Fruit fly (Drosophila melanogaster) whole organism, embryonic: ENCODE results near the gene CG31029.

Experiments used
- Atf6 ChIP-seq: fragments of 200-800 bp; sonication (Bioruptor generic); IDR thresholded peaks from 2 replicates; pipeline ENCODE4 v1.3.6; 2022; ENCODE audit warnings: missing biosample characterization, missing genetic modification characterization
- CG10543 ChIP-seq: fragments of 200-800 bp; sonication (Bioruptor generic); optimal IDR thresholded peaks from 3 replicates; lab custom pipeline; 2017; ENCODE audit warnings: missing biosample characterization, mild to moderate bottlenecking, missing genetic modification characterization, moderate library complexity
- CG12071 ChIP-seq: fragments of 200-800 bp; sonication (Bioruptor generic); optimal IDR thresholded peaks from 3 replicates; lab custom pipeline; 2018; ENCODE audit warnings: missing biosample characterization, mild to moderate bottlenecking, missing genetic modification characterization
- CG12769 ChIP-seq: fragments of 200-800 bp; sonication (Bioruptor generic); optimal IDR thresholded peaks from 2 replicates; lab custom pipeline; 2019; ENCODE audit warnings: missing biosample characterization, mild to moderate bottlenecking, missing genetic modification characterization, moderate library complexity
- CG13287 ChIP-seq: fragments of 200-800 bp; sonication (Bioruptor generic); IDR thresholded peaks from 2 replicates; pipeline ENCODE4 v1.3.6; 2022; ENCODE audit warnings: missing biosample characterization, missing genetic modification characterization; ENCODE audit not compliant: partially characterized antibody
- CG13296 ChIP-seq: fragments of 200-800 bp; sonication (Bioruptor generic); optimal IDR thresholded peaks from 3 replicates; lab custom pipeline; 2018; ENCODE audit warnings: missing biosample characterization, mild to moderate bottlenecking, missing genetic modification characterization
- CG13894 ChIP-seq: fragments of 200-800 bp; sonication (Bioruptor generic); optimal IDR thresholded peaks from 3 replicates; lab custom pipeline; 2018; ENCODE audit warnings: missing biosample characterization, mild to moderate bottlenecking, missing genetic modification characterization, moderate library complexity
- CG14667 ChIP-seq: fragments of 200-800 bp; sonication (Bioruptor generic); IDR thresholded peaks from 2 replicates; pipeline ENCODE4 v1.3.6; 2022; ENCODE audit warnings: missing biosample characterization, missing genetic modification characterization
- CG31441 ChIP-seq: fragments of 200-800 bp; sonication (Bioruptor generic); IDR thresholded peaks from 2 replicates; pipeline ENCODE4 v1.3.6; 2022; ENCODE audit warnings: missing biosample characterization, missing genetic modification characterization
- CG3163 ChIP-seq: fragments of 200-800 bp; sonication (Bioruptor generic); optimal IDR thresholded peaks from 3 replicates; lab custom pipeline; 2016; ENCODE audit warnings: missing biosample characterization, missing genetic modification characterization
- CG32772 ChIP-seq: fragments of 200-800 bp; sonication (Bioruptor generic); IDR thresholded peaks from 2 replicates; pipeline ENCODE4 v1.3.6; 2022; ENCODE audit warnings: missing biosample characterization, missing genetic modification characterization
- CG3838 ChIP-seq: fragments of 200-800 bp; sonication (Bioruptor generic); optimal IDR thresholded peaks from 3 replicates; lab custom pipeline; 2016; ENCODE audit warnings: missing biosample characterization, missing genetic modification characterization
- CG8290 ChIP-seq, 3 experiments: fragments of 200-800 bp; sonication (Bioruptor generic); optimal IDR thresholded peaks; 2 replicates each; lab custom pipeline; 2016 to 2019; ENCODE audit warnings: missing biosample characterization in 3 of 3, missing genetic modification characterization in 3 of 3, mild to moderate bottlenecking in 2 of 3, moderate library complexity in 1 of 3
- CG9932 ChIP-seq: fragments of 200-800 bp; sonication (Bioruptor generic); IDR thresholded peaks from 2 replicates; pipeline ENCODE4 v1.3.6; 2022; ENCODE audit warnings: missing biosample characterization, missing genetic modification characterization
- Dbx ChIP-seq: fragments of 200-800 bp; sonication (Bioruptor generic); IDR thresholded peaks from 3 replicates; pipeline ENCODE4 v1.3.6; 2022; ENCODE audit warnings: missing biosample characterization, missing genetic modification characterization
- Dek ChIP-seq: fragments of 200-800 bp; sonication (Bioruptor generic); optimal IDR thresholded peaks from 3 replicates; lab custom pipeline; 2019; ENCODE audit warnings: missing biosample characterization, mild to moderate bottlenecking, missing genetic modification characterization, moderate library complexity
- Elba2 ChIP-seq: fragments of 200-800 bp; sonication (Bioruptor generic); optimal IDR thresholded peaks from 3 replicates; lab custom pipeline; 2016; ENCODE audit warnings: missing biosample characterization, missing genetic modification characterization
- Ets65A ChIP-seq: fragments of 200-800 bp; sonication (Bioruptor generic); peaks from one replicate; lab custom pipeline; 2016; ENCODE audit warnings: missing biosample characterization, missing genetic modification characterization
- Hand ChIP-seq: fragments of 200-800 bp; sonication (Bioruptor generic); optimal IDR thresholded peaks from 2 replicates; lab custom pipeline; 2017; ENCODE audit warnings: mild to moderate bottlenecking, missing biosample characterization, missing genetic modification reagents, missing genetic modification characterization
- HmgZ ChIP-seq: fragments of 200-800 bp; sonication (Bioruptor generic); optimal IDR thresholded peaks from 2 replicates; lab custom pipeline; 2018; ENCODE audit warnings: missing biosample characterization, mild to moderate bottlenecking, missing genetic modification characterization
- Hr78 ChIP-seq, 2 experiments: fragments of 200-800 bp in 1 of 2; fragments of >200 bp in 1 of 2; sonication (Bioruptor generic) in 1 of 2; optimal IDR thresholded peaks; 2 replicates each; lab custom pipeline; 2017 to 2019; ENCODE audit warnings: missing biosample characterization in 2 of 2, missing genetic modification characterization in 2 of 2, mild to moderate bottlenecking in 1 of 2, moderate library complexity in 1 of 2
- MBD-R2 ChIP-seq: fragments of 200-800 bp; sonication (Bioruptor generic); IDR thresholded peaks from 2 replicates; pipeline ENCODE4 v1.3.6; 2022; ENCODE audit warnings: missing biosample characterization, missing genetic modification characterization
- MTF-1 ChIP-seq: fragments of 200-800 bp; sonication (Bioruptor generic); optimal IDR thresholded peaks from 2 replicates; lab custom pipeline; 2018; ENCODE audit warnings: missing biosample characterization, mild to moderate bottlenecking, missing genetic modification characterization, borderline replicate concordance
- Med ChIP-seq: fragments of 200-800 bp; sonication (Bioruptor generic); peaks from one replicate; lab custom pipeline; 2016; ENCODE audit warnings: missing biosample characterization, missing genetic modification characterization, mild to moderate bottlenecking, inconsistent platforms, moderate library complexity
- Pdp1 ChIP-seq, 2 experiments: fragments of 200-800 bp; sonication (Bioruptor generic); optimal IDR thresholded peaks; 3 replicates each; lab custom pipeline; 2016; ENCODE audit warnings: missing biosample characterization in 2 of 2, missing genetic modification characterization in 2 of 2, mild to moderate bottlenecking in 1 of 2, moderate library complexity in 1 of 2
- Ssrp ChIP-seq: fragments of 200-800 bp; sonication (Bioruptor generic); optimal IDR thresholded peaks from 2 replicates; lab custom pipeline; 2018; ENCODE audit warnings: missing biosample characterization, mild to moderate bottlenecking, missing genetic modification characterization, moderate library complexity
- Trl ChIP-seq, 3 experiments: fragments of >200 bp in 2 of 3; fragments of 200-800 bp in 1 of 3; sonication (Bioruptor generic) in 1 of 3; optimal IDR thresholded peaks; 2 replicates in 1 of 3; 3 replicates in 2 of 3; lab custom pipeline; 2016 to 2017; ENCODE audit warnings: missing biosample characterization in 1 of 3, missing genetic modification characterization in 1 of 3
- abd-A ChIP-seq: fragments of 200-800 bp; sonication (Bioruptor generic); optimal IDR thresholded peaks from 3 replicates; lab custom pipeline; 2019; ENCODE audit warnings: missing biosample characterization, mild to moderate bottlenecking, missing genetic modification characterization, moderate library complexity
- cg ChIP-seq: fragments of 200-800 bp; sonication (Bioruptor generic); optimal IDR thresholded peaks from 3 replicates; lab custom pipeline; 2019; ENCODE audit warnings: missing biosample characterization, mild to moderate bottlenecking, missing genetic modification characterization, moderate library complexity
- chif ChIP-seq, 2 experiments: fragments of 200-800 bp; sonication (Bioruptor generic); optimal IDR thresholded peaks; 3 replicates each; lab custom pipeline; 2016; ENCODE audit warnings: missing biosample characterization in 2 of 2, missing genetic modification characterization in 2 of 2
- chn ChIP-seq: fragments of 200-800 bp; sonication (Bioruptor generic); optimal IDR thresholded peaks from 2 replicates; lab custom pipeline; 2016; ENCODE audit warnings: missing biosample characterization, missing genetic modification characterization
- da ChIP-seq: fragments of 200-800 bp; sonication (Bioruptor generic); optimal IDR thresholded peaks from 2 replicates; lab custom pipeline; 2016; ENCODE audit warnings: missing biosample characterization, missing genetic modification characterization
- ems ChIP-seq: fragments of 200-800 bp; sonication (Bioruptor generic); optimal IDR thresholded peaks from 3 replicates; lab custom pipeline; 2016; ENCODE audit warnings: missing biosample characterization, missing genetic modification characterization
- en ChIP-seq: fragments of 200-800 bp; sonication (Bioruptor generic); optimal IDR thresholded peaks from 2 replicates; lab custom pipeline; 2016; ENCODE audit warnings: missing biosample characterization, missing genetic modification characterization
- gcm ChIP-seq: fragments of 200-800 bp; sonication (Bioruptor generic); optimal IDR thresholded peaks from 2 replicates; lab custom pipeline; 2019; ENCODE audit warnings: missing biosample characterization, mild to moderate bottlenecking, missing genetic modification characterization, moderate library complexity
- grau ChIP-seq: fragments of 200-800 bp; optimal IDR thresholded peaks from 3 replicates; lab custom pipeline; 2019; ENCODE audit warnings: missing biosample characterization, mild to moderate bottlenecking, missing genetic modification characterization, moderate library complexity
- maf-S ChIP-seq: fragments of 200-800 bp; sonication (Bioruptor generic); optimal IDR thresholded peaks from 2 replicates; lab custom pipeline; 2016; ENCODE audit warnings: missing biosample characterization, missing genetic modification characterization
- nau ChIP-seq: fragments of 200-800 bp; sonication (Bioruptor generic); optimal IDR thresholded peaks from 3 replicates; lab custom pipeline; 2017; ENCODE audit warnings: missing biosample characterization, mild to moderate bottlenecking, missing genetic modification characterization, missing genetic modification reagents
- onecut ChIP-seq: fragments of 200-800 bp; sonication (Bioruptor generic); IDR thresholded peaks from 2 replicates; pipeline ENCODE4 v1.3.6; 2022; ENCODE audit warnings: missing biosample characterization, missing genetic modification characterization
- rib ChIP-seq: fragments of 200-800 bp; sonication (Bioruptor generic); IDR thresholded peaks from 2 replicates; pipeline ENCODE4 v1.3.6; 2022; ENCODE audit warnings: missing biosample characterization, missing genetic modification characterization
- tio ChIP-seq: fragments of 200-800 bp; sonication (Bioruptor generic); optimal IDR thresholded peaks from 2 replicates; lab custom pipeline; 2017; ENCODE audit warnings: missing biosample characterization, missing genetic modification characterization, inconsistent platforms
- trem ChIP-seq: fragments of 200-800 bp; optimal IDR thresholded peaks from 3 replicates; lab custom pipeline; 2019; ENCODE audit warnings: missing biosample characterization, mild to moderate bottlenecking, missing genetic modification characterization, moderate library complexity
- tup ChIP-seq: fragments of 200-800 bp; sonication (Bioruptor generic); optimal IDR thresholded peaks from 2 replicates; lab custom pipeline; 2016; ENCODE audit warnings: missing biosample characterization, mild to moderate bottlenecking, missing genetic modification characterization, moderate library complexity
- unc-4 ChIP-seq: fragments of 200-800 bp; sonication (Bioruptor generic); IDR thresholded peaks from 2 replicates; pipeline ENCODE4 v1.3.6; 2022; ENCODE audit warnings: missing biosample characterization, missing genetic modification characterization; ENCODE audit not compliant: partially characterized antibody
- yki ChIP-seq: fragments of >200 bp; optimal IDR thresholded peaks from 3 replicates; lab custom pipeline; 2018
- z ChIP-seq: fragments of 200-800 bp; sonication (Bioruptor generic); IDR thresholded peaks from 3 replicates; pipeline ENCODE4 v1.3.6; 2022; ENCODE audit warnings: missing biosample characterization, missing genetic modification characterization
- zen2 ChIP-seq: fragments of 200-800 bp; sonication (Bioruptor generic); IDR thresholded peaks from 3 replicates; pipeline ENCODE4 v1.3.6; 2022; ENCODE audit warnings: missing biosample characterization, missing genetic modification characterization; ENCODE audit not compliant: partially characterized antibody

CG31029 gene

DNA sequence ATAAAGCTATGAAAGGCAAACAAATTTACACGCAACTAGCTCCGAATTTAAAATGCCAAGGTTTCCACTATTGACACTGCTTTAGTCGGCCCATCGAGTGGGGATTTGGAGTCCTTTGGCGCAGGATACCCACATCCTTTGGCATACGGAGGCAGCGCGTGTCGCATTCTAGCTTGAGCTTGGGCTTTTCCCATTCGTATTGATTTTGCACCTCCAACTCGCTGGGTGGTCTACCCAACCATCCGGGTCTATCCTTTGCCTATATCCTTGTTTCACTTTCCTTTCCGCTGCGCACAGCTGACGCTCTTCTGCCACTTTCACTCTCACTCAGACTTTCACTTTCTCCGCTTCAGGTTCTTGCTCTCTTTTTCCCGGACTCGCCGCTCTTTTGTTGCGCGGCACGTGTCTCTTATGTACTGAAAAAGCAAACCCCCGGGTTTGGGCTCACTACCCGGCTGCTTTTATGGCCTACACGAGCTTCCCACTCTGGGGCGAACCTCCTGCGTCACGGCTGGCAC is 17.9 kb downstream of the CG31029 start:
- peak; percentile 81 for TF ChIP-seq Ets65A (GFP tag; lab: Kevin White, UChicago)
- TF ChIP-seq Trl (optimal IDR thresholded peaks at IDR 0.05; lab: Kevin White, UChicago) = peak; percentile 31 to 57
- no peak for TF ChIP-seq Trl (GFP tag; optimal IDR thresholded peaks at IDR 0.05; lab: Kevin White, UChicago)
- TF ChIP-seq CG10543 = peak; percentile 21
- TF ChIP-seq yki = no peak
- TF ChIP-seq abd-A (tag; lab: Kevin White, UChicago) = peak; percentile 59
- TF ChIP-seq unc-4 (GFP tag; lab: Robert Waterston, UW) = 0 out of 2 replicates have a peak, but pooled peaks have one; percentile 15
- no peak for TF ChIP-seq trem (tag; lab: Kevin White, UChicago)
- TF ChIP-seq Ssrp (tag; lab: Kevin White, UChicago) = no peak
- TF ChIP-seq Hand (GFP tag; lab: Kevin White, UChicago) = peak; percentile 10
- peak; percentile 89 for TF ChIP-seq onecut (GFP tag; lab: Robert Waterston, UW)
- no peak for TF ChIP-seq Atf6 (GFP tag; lab: Robert Waterston, UW)
- peak; percentile 15; the same call in 1 of the 2 replicates for TF ChIP-seq CG13287 (GFP tag; lab: Robert Waterston, UW)
- no peak for TF ChIP-seq CG8290 (GFP tag; optimal IDR thresholded peaks at IDR 0.05; lab: Kevin White, UChicago)
- peak in 1 of 2 experiments; percentile 8 for TF ChIP-seq CG8290 (tag; optimal IDR thresholded peaks at IDR 0.05; lab: Kevin White, UChicago)
- 0 out of 3 replicates have a peak, but pooled peaks have one; percentile 30 for TF ChIP-seq z (GFP tag; lab: Robert Waterston, UW)
- TF ChIP-seq CG3163 (GFP tag; lab: Kevin White, UChicago) = peak; percentile 60
- TF ChIP-seq Dek (tag; lab: Kevin White, UChicago) = no peak
- peak; percentile 85 for TF ChIP-seq CG13894 (tag; lab: Kevin White, UChicago)
- TF ChIP-seq Med (GFP tag; lab: Kevin White, UChicago) = peak; percentile 38
- TF ChIP-seq zen2 (GFP tag; lab: Robert Waterston, UW) = peak; percentile 13; the same call in 1 of the 3 replicates
- TF ChIP-seq, all 482 proteins: peak for 14

- peak; percentile 71 for TF ChIP-seq CG12769 (tag; lab: Kevin White, UChicago)
- TF ChIP-seq gcm (GFP tag; lab: Kevin White, UChicago) = peak; percentile 8
- TF ChIP-seq tup (GFP tag; lab: Kevin White, UChicago) = no peak
- no peak for TF ChIP-seq z (GFP tag; lab: Robert Waterston, UW)
- no peak for TF ChIP-seq tio (GFP tag; lab: Kevin White, UChicago)
- no peak for TF ChIP-seq MBD-R2 (GFP tag; lab: Robert Waterston, UW)
- peak in 1 of 2 experiments; percentile 77 for TF ChIP-seq Pdp1 (GFP tag; optimal IDR thresholded peaks at IDR 0.05; lab: Kevin White, UChicago)
- TF ChIP-seq Dbx = no peak
- TF ChIP-seq MTF-1 = no peak
- no peak for TF ChIP-seq zen2 (GFP tag; lab: Robert Waterston, UW)
- no peak for TF ChIP-seq Elba2 (GFP tag; lab: Kevin White, UChicago)
- peak; percentile 49 for TF ChIP-seq nau (GFP tag; lab: Kevin White, UChicago)
- TF ChIP-seq da (GFP tag; lab: Kevin White, UChicago) = no peak
- peak; percentile 15 for TF ChIP-seq cg (GFP tag; lab: Kevin White, UChicago)
- no peak for TF ChIP-seq rib (GFP tag; lab: Robert Waterston, UW)
- no peak for TF ChIP-seq en
- TF ChIP-seq CG13296 (GFP tag; lab: Kevin White, UChicago) = no peak
- peak; percentile 37 for TF ChIP-seq CG10543
- TF ChIP-seq grau (tag; lab: Kevin White, UChicago) = no peak
- TF ChIP-seq chif (GFP tag; optimal IDR thresholded peaks at IDR 0.05; lab: Kevin White, UChicago) = no peak
- no peak for TF ChIP-seq CG31441 (GFP tag; lab: Robert Waterston, UW)
- TF ChIP-seq CG14667 (GFP tag; lab: Robert Waterston, UW) = no peak
- 0 out of 2 replicates have a peak, but pooled peaks have one; percentile 28 for TF ChIP-seq CG9932 (GFP tag; lab: Robert Waterston, UW)
- no peak for TF ChIP-seq CG12071
- no peak for TF ChIP-seq CG32772 (GFP tag; lab: Robert Waterston, UW)
- no peak for TF ChIP-seq HmgZ (tag; lab: Kevin White, UChicago)
- no peak for TF ChIP-seq CG3838
- TF ChIP-seq chn (GFP tag; lab: Kevin White, UChicago) = no peak
- TF ChIP-seq ems = no peak
- TF ChIP-seq maf-S (GFP tag; lab: Kevin White, UChicago) = no peak
- peak in 1 of 2 experiments; percentile 85 for TF ChIP-seq Hr78 (GFP tag; optimal IDR thresholded peaks at IDR 0.05; lab: Kevin White, UChicago)
These were observed 21.2 kb downstream of the CG31029 start for dm6 chr3R:30110959-30111358.
